Worm (Caenorhabditis elegans) whole organism, young adult: ENCODE results near the gene vglu-2.

Experiments used
- B0019.2 ChIP-seq: fragments of 200-800 bp; sonication (Bioruptor generic); conservative IDR thresholded peaks from 2 replicates; pipeline ENCODE4 v1.3.6; 2022; ENCODE audit warnings: missing genetic modification reagents, missing genetic modification characterization, missing compliant biosample characterization
- D2030.7 ChIP-seq: fragments of 200-800 bp; sonication (Bioruptor generic); IDR thresholded peaks from 2 replicates; pipeline ENCODE4 v1.3.6; 2022; ENCODE audit warnings: missing genetic modification reagents, missing genetic modification characterization, missing compliant biosample characterization
- F39B2.1 ChIP-seq: fragments of 200-800 bp; sonication (Bioruptor generic); IDR thresholded peaks from 2 replicates; pipeline ENCODE4 v1.3.6; 2022; ENCODE audit warnings: missing genetic modification reagents, missing genetic modification characterization, missing compliant biosample characterization
- F49E8.2 ChIP-seq: sonication (generic microtip); optimal IDR thresholded peaks from 3 replicates; lab custom pipeline; 2017; ENCODE audit warnings: missing genetic modification characterization, mild to moderate bottlenecking, missing compliant biosample characterization, antibody characterized with exemption, moderate library complexity; ENCODE audit not compliant: insufficient read depth
- F52B5.7 ChIP-seq: sonication (generic microtip); optimal IDR thresholded peaks from 2 replicates; lab custom pipeline; 2016; ENCODE audit warnings: mild to moderate bottlenecking, missing genetic modification characterization, missing compliant biosample characterization
- F57C9.4 ChIP-seq: sonication (generic microtip); optimal IDR thresholded peaks from 2 replicates; lab custom pipeline; 2017; ENCODE audit warnings: mild to moderate bottlenecking, missing genetic modification characterization, missing compliant biosample characterization
- K11D2.4 ChIP-seq: fragments of 200-800 bp; sonication (Bioruptor generic); IDR thresholded peaks from 2 replicates; pipeline ENCODE4 v1.3.6; 2022; ENCODE audit warnings: missing genetic modification reagents, missing genetic modification characterization, missing compliant biosample characterization
- T26A5.8 ChIP-seq: sonication (generic microtip); optimal IDR thresholded peaks from 2 replicates; lab custom pipeline; 2016; ENCODE audit warnings: missing genetic modification characterization, missing compliant biosample characterization
- Y53F4B.3 ChIP-seq: fragments of 200-800 bp; sonication (Bioruptor generic); IDR thresholded peaks from 2 replicates; pipeline ENCODE4 v1.3.6; 2022; ENCODE audit warnings: missing genetic modification reagents, missing genetic modification characterization, missing compliant biosample characterization
- Y56A3A.18 ChIP-seq: fragments of 200-800 bp; sonication (Bioruptor generic); IDR thresholded peaks from 2 replicates; pipeline ENCODE4 v1.3.6; 2022; ENCODE audit warnings: missing genetic modification reagents, missing genetic modification characterization, missing compliant biosample characterization
- Y67H2A.10 ChIP-seq: fragments of 200-800 bp; sonication (Bioruptor generic); conservative IDR thresholded peaks from 2 replicates; pipeline ENCODE4 v1.3.6; 2022; ENCODE audit warnings: missing genetic modification reagents, missing genetic modification characterization, missing compliant biosample characterization
- Y79H2A.3 ChIP-seq: fragments of 200-800 bp; sonication (Bioruptor generic); conservative IDR thresholded peaks from 2 replicates; pipeline ENCODE4 v1.3.6; 2022; ENCODE audit warnings: missing genetic modification reagents, missing genetic modification characterization, missing compliant biosample characterization
- ZK185.1 ChIP-seq: sonication (generic microtip); optimal IDR thresholded peaks from 2 replicates; lab custom pipeline; 2016; ENCODE audit warnings: mild to moderate bottlenecking, missing genetic modification characterization, missing compliant biosample characterization; ENCODE audit not compliant: poor library complexity, severe bottlenecking
- atf-7 ChIP-seq: sonication (generic microtip); optimal IDR thresholded peaks from 2 replicates; lab custom pipeline; 2017; ENCODE audit warnings: mild to moderate bottlenecking, missing genetic modification characterization, missing compliant biosample characterization
- attf-6 ChIP-seq: fragments of 200-800 bp; sonication (Bioruptor generic); IDR thresholded peaks from 2 replicates; pipeline ENCODE4 v1.3.6; 2022; ENCODE audit warnings: missing genetic modification reagents, missing genetic modification characterization, missing compliant biosample characterization
- bed-1 ChIP-seq: fragments of 200-800 bp; sonication (Bioruptor generic); IDR thresholded peaks from 2 replicates; pipeline ENCODE4 v1.3.6; 2022; ENCODE audit warnings: missing genetic modification reagents, missing genetic modification characterization, missing compliant biosample characterization
- bed-2 ChIP-seq: fragments of 200-800 bp; sonication (Bioruptor generic); IDR thresholded peaks from 2 replicates; pipeline ENCODE4 v1.3.6; 2022; ENCODE audit warnings: missing genetic modification reagents, missing genetic modification characterization, missing compliant biosample characterization
- ccch-3 ChIP-seq: fragments of 200-800 bp; sonication (Bioruptor generic); optimal IDR thresholded peaks from 2 replicates; lab custom pipeline; 2018; ENCODE audit warnings: mild to moderate bottlenecking, missing genetic modification characterization, missing compliant biosample characterization
- cebp-1 ChIP-seq, 2 experiments: fragments of 200-800 bp in 1 of 2; sonication (Bioruptor generic) in 1 of 2; sonication (generic microtip) in 1 of 2; IDR thresholded peaks in 1 of 2; optimal IDR thresholded peaks in 1 of 2; 2 replicates each; pipeline versions ENCODE4 v1.3.6 to Lab custom; 2017 to 2022; ENCODE audit warnings: missing compliant biosample characterization in 2 of 2, missing genetic modification characterization in 2 of 2, mild to moderate bottlenecking in 1 of 2, missing genetic modification reagents in 1 of 2, moderate library complexity in 1 of 2
- dox-1 ChIP-seq: fragments of 200-800 bp; sonication (Bioruptor generic); IDR thresholded peaks from 2 replicates; pipeline ENCODE4 v1.3.6; 2022; ENCODE audit warnings: missing genetic modification reagents, missing genetic modification characterization, missing compliant biosample characterization
- dpff-1 ChIP-seq: sonication (generic microtip); optimal IDR thresholded peaks from 2 replicates; lab custom pipeline; 2017; ENCODE audit warnings: mild to moderate bottlenecking, missing genetic modification characterization, missing compliant biosample characterization
- egl-18 ChIP-seq: fragments of 200-800 bp; sonication (Bioruptor generic); IDR thresholded peaks from 2 replicates; pipeline ENCODE4 v1.3.6; 2022; ENCODE audit warnings: missing genetic modification reagents, missing genetic modification characterization, missing compliant biosample characterization
- ets-4 ChIP-seq: fragments of 200-800 bp; sonication (Bioruptor generic); optimal IDR thresholded peaks from 2 replicates; lab custom pipeline; 2018; ENCODE audit warnings: mild to moderate bottlenecking, missing genetic modification characterization, missing compliant biosample characterization
- hlh-26 ChIP-seq: fragments of 200-800 bp; sonication (Bioruptor generic); conservative IDR thresholded peaks from 2 replicates; pipeline ENCODE4 v1.3.6; 2022; ENCODE audit warnings: missing genetic modification reagents, missing genetic modification characterization, missing compliant biosample characterization
- lag-1 ChIP-seq: fragments of 200-800 bp; sonication (Bioruptor generic); IDR thresholded peaks from 2 replicates; pipeline ENCODE4 v1.3.6; 2022; ENCODE audit warnings: missing genetic modification reagents, missing genetic modification characterization, missing compliant biosample characterization
- let-607 ChIP-seq, 2 experiments: fragments of 200-800 bp in 1 of 2; sonication (Bioruptor generic) in 1 of 2; sonication (generic microtip) in 1 of 2; optimal IDR thresholded peaks; 2 replicates each; lab custom pipeline; 2016 to 2018; ENCODE audit warnings: mild to moderate bottlenecking in 2 of 2, missing compliant biosample characterization in 2 of 2, missing genetic modification characterization in 2 of 2, moderate library complexity in 2 of 2, missing genotype in 1 of 2
- lin-54 ChIP-seq: fragments of 200-800 bp; sonication (Bioruptor generic); optimal IDR thresholded peaks from 2 replicates; lab custom pipeline; 2018; ENCODE audit warnings: mild to moderate bottlenecking, missing genetic modification characterization, missing compliant biosample characterization
- lir-1 ChIP-seq: fragments of 200-800 bp; sonication (Bioruptor generic); conservative IDR thresholded peaks from 2 replicates; pipeline ENCODE4 v1.3.6; 2022; ENCODE audit warnings: missing genetic modification reagents, missing genetic modification characterization, missing compliant biosample characterization
- madf-6 ChIP-seq: fragments of 200-800 bp; sonication (Bioruptor generic); IDR thresholded peaks from 2 replicates; pipeline ENCODE4 v1.3.6; 2022; ENCODE audit warnings: missing genetic modification reagents, missing genetic modification characterization, missing compliant biosample characterization
- mcd-1 ChIP-seq: fragments of 200-800 bp; sonication (Bioruptor generic); IDR thresholded peaks from 2 replicates; pipeline ENCODE4 v1.3.6; 2022; ENCODE audit warnings: missing genetic modification reagents, missing genetic modification characterization, missing compliant biosample characterization
- nfya-1 ChIP-seq: sonication (generic microtip); optimal IDR thresholded peaks from 2 replicates; lab custom pipeline; 2017; ENCODE audit warnings: antibody characterized with exemption, missing compliant biosample characterization, missing genetic modification characterization, borderline replicate concordance; ENCODE audit not compliant: insufficient read depth
- nfya-2 ChIP-seq: fragments of 200-800 bp; sonication (Bioruptor generic); IDR thresholded peaks from 2 replicates; pipeline ENCODE4 v1.3.6; 2022; ENCODE audit warnings: missing genetic modification reagents, missing genetic modification characterization, missing compliant biosample characterization
- nhr-80 ChIP-seq: sonication (generic microtip); optimal IDR thresholded peaks from 2 replicates; lab custom pipeline; 2016; ENCODE audit warnings: missing genetic modification characterization, missing compliant biosample characterization
- nhr-90 ChIP-seq: sonication (generic microtip); optimal IDR thresholded peaks from 2 replicates; lab custom pipeline; 2016; ENCODE audit warnings: missing genotype, mild to moderate bottlenecking, missing genetic modification characterization, missing compliant biosample characterization
- sdz-38 ChIP-seq: sonication (generic microtip); optimal IDR thresholded peaks from 2 replicates; lab custom pipeline; 2016; ENCODE audit warnings: missing genotype, missing genetic modification characterization, missing compliant biosample characterization
- sea-2 ChIP-seq: fragments of 200-800 bp; sonication (Bioruptor generic); IDR thresholded peaks from 2 replicates; pipeline ENCODE4 v1.3.6; 2022; ENCODE audit warnings: missing genetic modification characterization, missing compliant biosample characterization
- snpc-4 ChIP-seq, 5 experiments: fragments of 150-350 bp in 1 of 5; sonication (generic microtip) in 4 of 5; optimal IDR thresholded peaks; 2 replicates each; lab custom pipeline; 2014 to 2018; ENCODE audit warnings: missing genetic modification characterization in 5 of 5, missing biosample characterization in 3 of 5, antibody characterized with exemption in 2 of 5, mild to moderate bottlenecking in 2 of 5, missing compliant biosample characterization in 2 of 5, missing genotype in 2 of 5, moderate library complexity in 2 of 5, missing genetic modification reagents in 1 of 5
- tbx-9 ChIP-seq: sonication (generic microtip); optimal IDR thresholded peaks from 2 replicates; lab custom pipeline; 2016; ENCODE audit warnings: borderline replicate concordance, missing genetic modification characterization, inconsistent platforms, missing compliant biosample characterization
- tlf-1 ChIP-seq: fragments of 200-800 bp; sonication (Bioruptor generic); optimal IDR thresholded peaks from 2 replicates; lab custom pipeline; 2018; ENCODE audit warnings: mild to moderate bottlenecking, missing genetic modification characterization, missing compliant biosample characterization
- unc-130 ChIP-seq: sonication (generic microtip); optimal IDR thresholded peaks from 2 replicates; lab custom pipeline; 2016; ENCODE audit warnings: missing genetic modification reagents, missing genetic modification characterization, missing compliant biosample characterization
- xnd-1 ChIP-seq: sonication (generic microtip); optimal IDR thresholded peaks from 2 replicates; lab custom pipeline; 2016; ENCODE audit warnings: missing genotype, missing genetic modification reagents, missing genetic modification characterization, missing compliant biosample characterization
- ztf-18 ChIP-seq: sonication (generic microtip); optimal IDR thresholded peaks from 2 replicates; lab custom pipeline; 2016; ENCODE audit warnings: missing genotype, mild to moderate bottlenecking, missing genetic modification characterization, missing compliant biosample characterization
- ztf-22 ChIP-seq: fragments of 200-800 bp; sonication (Bioruptor generic); optimal IDR thresholded peaks from 2 replicates; lab custom pipeline; 2018; ENCODE audit warnings: mild to moderate bottlenecking, missing genetic modification characterization, moderate library complexity, missing compliant biosample characterization
- ztf-28 ChIP-seq: fragments of 200-800 bp; sonication (Bioruptor generic); IDR thresholded peaks from 2 replicates; pipeline ENCODE4 v1.3.6; 2022; ENCODE audit warnings: missing genetic modification reagents, missing genetic modification characterization, missing compliant biosample characterization

The vglu-2 gene

DNA sequence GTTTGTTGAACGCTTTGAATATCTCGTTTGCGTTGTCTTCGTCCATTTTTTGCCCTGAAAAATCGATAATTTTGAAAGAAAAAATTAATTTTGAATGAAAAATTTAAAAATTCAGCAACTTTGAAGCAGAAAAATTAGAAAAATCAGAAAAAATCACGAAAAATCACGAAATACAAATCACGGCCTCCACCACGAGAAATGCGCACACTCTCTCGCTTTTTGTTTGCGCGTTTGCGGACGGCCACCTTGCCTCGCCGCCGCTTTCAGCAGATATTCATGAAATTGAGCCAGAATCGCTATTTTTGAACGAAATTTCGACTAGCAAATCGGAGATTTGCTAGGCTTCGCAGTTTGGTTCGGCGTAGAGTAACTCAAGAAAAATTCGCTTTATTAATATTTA lies 28.1 kb upstream of the vglu-2 start, which contains the start of gene inpp-4B:
Gene inpp-4B (minus strand): TSS at position 54 of the 400 bp plus-strand sequence.
- TF ChIP-seq mcd-1 (GFP tag; lab: Robert Waterston, UW) (peak; percentile 58), dox-1 (GFP tag; lab: Robert Waterston, UW) (peak; percentile 17; the same call in 1 of the 2 replicates), ztf-18 (tag; lab: Kevin White, UChicago) (peak; percentile 85)
- TF ChIP-seq, all 124 proteins: peak for 3; not testable (repeated sequence) for 121

DNA sequence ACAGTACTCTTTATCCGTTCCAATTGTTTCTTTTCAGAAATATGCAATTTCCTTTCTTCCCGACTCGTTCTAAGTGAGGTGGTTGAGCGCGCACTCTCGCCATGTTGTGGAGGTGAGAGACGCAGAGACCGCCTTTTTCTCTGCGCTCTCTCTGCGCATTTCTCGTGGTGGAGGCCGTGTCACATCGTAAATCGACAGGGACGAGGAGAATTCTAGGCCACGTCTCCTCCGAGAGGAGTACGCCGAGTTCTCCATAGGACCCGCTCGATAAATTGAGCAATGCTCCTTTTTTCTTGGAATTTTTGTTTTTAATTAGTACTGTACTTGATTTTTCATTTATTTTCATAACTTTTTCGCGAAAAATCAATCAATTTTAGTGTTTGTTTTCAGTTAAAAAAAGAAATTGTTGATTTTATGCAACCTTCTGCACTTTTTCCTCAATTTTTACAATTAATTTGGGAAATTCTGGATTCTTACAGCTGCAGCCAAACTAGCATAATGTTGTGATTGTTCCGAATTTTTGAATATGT lies 24.1 kb upstream of the vglu-2 start, which contains the start of gene cnk-1:
Gene cnk-1 (plus strand): TSS at position 480 of the 530 bp plus-strand sequence.
- TF ChIP-seq nhr-90 (no peak), T26A5.8 (tag; lab: Kevin White, UChicago) (no peak), sea-2 (GFP tag; lab: Robert Waterston, UW) (peak; percentile 92), ccch-3 (GFP tag; lab: Kevin White, UChicago) (peak; percentile 47), unc-130 (peak; percentile 91), egl-18 (peak; percentile 93), bed-1 (GFP tag; lab: Robert Waterston, UW) (peak; percentile 92; the same call in 1 of the 2 replicates), F49E8.2 (tag; lab: Kevin White, UChicago) (peak; percentile 85), lir-1 (GFP tag; lab: Robert Waterston, UW) (peak; percentile 98), xnd-1 (tag; lab: Kevin White, UChicago) (peak; percentile 72), F57C9.4 (tag; lab: Kevin White, UChicago) (no peak), snpc-4 (GFP tag; optimal IDR thresholded peaks at IDR 0.05; lab: Kevin White, UChicago) (no peak), snpc-4 (tag; optimal IDR thresholded peaks at IDR 0.05; lab: Kevin White, UChicago) (peak in 2 of 4 experiments; percentile 56 to 76), tlf-1 (peak; percentile 80), sdz-38 (tag; lab: Kevin White, UChicago) (no peak), Y53F4B.3 (GFP tag; lab: Robert Waterston, UW) (no peak; the same call in 1 of the 2 replicates), lin-54 (GFP tag; lab: Kevin White, UChicago) (peak; percentile 84), nhr-80 (tag; lab: Kevin White, UChicago) (peak; percentile 50), ztf-28 (GFP tag; lab: Robert Waterston, UW) (peak; percentile 99), nfya-1 (tag; lab: Kevin White, UChicago) (no peak), attf-6 (peak; percentile 81), F39B2.1 (GFP tag; lab: Robert Waterston, UW) (peak; percentile 81), cebp-1 (GFP tag; IDR thresholded peaks at IDR 0.05; lab: Robert Waterston, UW) (peak; percentile 85), cebp-1 (tag; optimal IDR thresholded peaks at IDR 0.05; lab: Kevin White, UChicago) (peak; percentile 77), K11D2.4 (GFP tag; lab: Robert Waterston, UW) (peak; percentile 98), F52B5.7 (tag; lab: Kevin White, UChicago) (peak; percentile 30), Y79H2A.3 (peak; percentile 86), D2030.7 (peak; percentile 97), ztf-22 (GFP tag; lab: Kevin White, UChicago) (no peak), atf-7 (tag; lab: Kevin White, UChicago) (peak; percentile 69), dpff-1 (tag; lab: Kevin White, UChicago) (no peak), bed-2 (GFP tag; lab: Robert Waterston, UW) (peak; percentile 97), Y56A3A.18 (GFP tag; lab: Robert Waterston, UW) (peak; percentile 95), let-607 (tag; optimal IDR thresholded peaks at IDR 0.05; lab: Kevin White, UChicago) (peak; percentile 49 to 69), Y67H2A.10 (peak; percentile 95), nfya-2 (GFP tag; lab: Robert Waterston, UW) (peak; percentile 91), lag-1 (GFP tag; lab: Robert Waterston, UW) (peak; percentile 96), tbx-9 (no peak), ZK185.1 (tag; lab: Kevin White, UChicago) (peak; percentile 89), ztf-18 (tag; lab: Kevin White, UChicago) (peak; percentile 91), ets-4 (GFP tag; lab: Kevin White, UChicago) (no peak), hlh-26 (GFP tag; lab: Robert Waterston, UW) (no peak), B0019.2 (peak; percentile 98), madf-6 (peak; percentile 97)
